Worm (Caenorhabditis elegans): ENCODE measurements around the gene gars-1.
A peak's percentile ranks its signal among the peaks of the same experiment; 100 is the strongest.

gars-1 gene

DNA sequence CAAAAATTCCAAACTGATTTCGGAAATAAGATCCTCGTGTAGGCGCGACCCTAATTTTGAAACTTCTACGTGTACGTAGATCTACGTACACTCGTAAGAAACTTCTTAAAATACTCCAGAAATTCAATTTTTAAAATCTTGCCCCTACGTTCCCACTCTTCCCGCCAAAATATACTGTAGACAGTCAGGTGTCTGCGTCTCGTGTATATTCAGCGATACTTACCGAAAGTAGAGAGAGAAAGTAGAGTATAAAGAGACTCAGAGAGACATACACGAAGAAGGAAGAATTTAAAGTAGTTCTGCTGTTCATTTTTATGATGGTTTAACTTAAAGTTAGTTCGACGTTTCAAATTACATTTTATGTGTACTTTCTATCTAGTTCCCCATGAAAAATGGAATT lies 29.8 kb upstream of the gars-1 start:
- TF ChIP-seq grh-1 (GFP tag; IDR thresholded peaks at IDR 0.05): no peak
- no peak for TF ChIP-seq tbx-2 (tag; optimal IDR thresholded peaks at IDR 0.05)
- TF ChIP-seq jun-1 (tag; optimal IDR thresholded peaks at IDR 0.05): no peak
- no peak for TF ChIP-seq fkh-8 (tag; optimal IDR thresholded peaks at IDR 0.05)
- TF ChIP-seq xbp-1 (tag; optimal IDR thresholded peaks at IDR 0.05): no peak
- TF ChIP-seq pag-3 (tag; optimal IDR thresholded peaks at IDR 0.05; ENCODE audit: borderline replicate concordance, insufficient read depth): no peak
- TF ChIP-seq zip-4 (GFP tag; optimal IDR thresholded peaks at IDR 0.05): no peak
- no peak for TF ChIP-seq snu-23 (GFP tag; optimal IDR thresholded peaks at IDR 0.05)
- TF ChIP-seq sox-4 (tag; optimal IDR thresholded peaks at IDR 0.05): no peak
- TF ChIP-seq ceh-82 (tag; optimal IDR thresholded peaks at IDR 0.05): no peak
- no peak for TF ChIP-seq pqm-1 (tag; optimal IDR thresholded peaks at IDR 0.05)
- no peak for TF ChIP-seq swsn-7 (tag; optimal IDR thresholded peaks at IDR 0.05)
- TF ChIP-seq C34B4.2 (tag; optimal IDR thresholded peaks at IDR 0.05): no peak
- TF ChIP-seq fos-1 (tag; optimal IDR thresholded peaks at IDR 0.05): no peak
- no peak for TF ChIP-seq ceh-88 (GFP tag; IDR thresholded peaks at IDR 0.05)
- TF ChIP-seq lin-39 (tag; optimal IDR thresholded peaks at IDR 0.05): no peak
- TF ChIP-seq lin-35 (GFP tag; optimal IDR thresholded peaks at IDR 0.05): peak in 1 of 2 experiments; percentile 53
- TF ChIP-seq dpl-1 (GFP tag; optimal IDR thresholded peaks at IDR 0.05): peak; percentile 26 to 46 (median 27)
- no peak for TF ChIP-seq ceh-90 (tag; optimal IDR thresholded peaks at IDR 0.05)
- TF ChIP-seq nhr-47 (tag; optimal IDR thresholded peaks at IDR 0.05): no peak
- no peak for TF ChIP-seq nhr-11 (tag; optimal IDR thresholded peaks at IDR 0.05)
- TF ChIP-seq lsy-2 (tag; optimal IDR thresholded peaks at IDR 0.05): peak in 1 of 2 experiments; percentile 54
- TF ChIP-seq ztf-11 (tag; optimal IDR thresholded peaks at IDR 0.05): no peak
- TF ChIP-seq elt-3 (tag; optimal IDR thresholded peaks at IDR 0.05): no peak
- no peak for TF ChIP-seq isw-1 (GFP tag; IDR thresholded peaks at IDR 0.05)
- TF ChIP-seq blmp-1 (tag; optimal IDR thresholded peaks at IDR 0.05): peak; percentile 53
- no peak for TF ChIP-seq irx-1 (tag; optimal IDR thresholded peaks at IDR 0.05)
- TF ChIP-seq sptf-1 (tag; optimal IDR thresholded peaks at IDR 0.05): no peak
- TF ChIP-seq nhr-19 (GFP tag; conservative IDR thresholded peaks at IDR 0.05): no peak
- no peak for TF ChIP-seq hlh-17 (GFP tag; optimal IDR thresholded peaks at IDR 0.05; ENCODE audit: borderline replicate concordance)
- no peak for TF ChIP-seq fkh-10 (GFP tag; optimal IDR thresholded peaks at IDR 0.05)
- TF ChIP-seq nhr-76 (tag; optimal IDR thresholded peaks at IDR 0.05): no peak
- TF ChIP-seq nhr-84 (tag; optimal IDR thresholded peaks at IDR 0.05): no peak
- no peak for TF ChIP-seq hlh-4 (tag; optimal IDR thresholded peaks at IDR 0.05)
- no peak for TF ChIP-seq alr-1 (tag; optimal IDR thresholded peaks at IDR 0.05; ENCODE audit: borderline replicate concordance)
- TF ChIP-seq nhr-71 (tag; optimal IDR thresholded peaks at IDR 0.05): no peak
- TF ChIP-seq nhr-28 (tag; optimal IDR thresholded peaks at IDR 0.05): no peak
- TF ChIP-seq mab-9 (GFP tag; IDR thresholded peaks at IDR 0.05): no peak
- peak; percentile 12 to 16 for TF ChIP-seq efl-1 (optimal IDR thresholded peaks at IDR 0.05)
- peak in 1 of 2 experiments; percentile 7 for TF ChIP-seq efl-1 (GFP tag; optimal IDR thresholded peaks at IDR 0.05 in 1 of 2)
- no peak for TF ChIP-seq unc-62 (GFP tag; optimal IDR thresholded peaks at IDR 0.05)

DNA sequence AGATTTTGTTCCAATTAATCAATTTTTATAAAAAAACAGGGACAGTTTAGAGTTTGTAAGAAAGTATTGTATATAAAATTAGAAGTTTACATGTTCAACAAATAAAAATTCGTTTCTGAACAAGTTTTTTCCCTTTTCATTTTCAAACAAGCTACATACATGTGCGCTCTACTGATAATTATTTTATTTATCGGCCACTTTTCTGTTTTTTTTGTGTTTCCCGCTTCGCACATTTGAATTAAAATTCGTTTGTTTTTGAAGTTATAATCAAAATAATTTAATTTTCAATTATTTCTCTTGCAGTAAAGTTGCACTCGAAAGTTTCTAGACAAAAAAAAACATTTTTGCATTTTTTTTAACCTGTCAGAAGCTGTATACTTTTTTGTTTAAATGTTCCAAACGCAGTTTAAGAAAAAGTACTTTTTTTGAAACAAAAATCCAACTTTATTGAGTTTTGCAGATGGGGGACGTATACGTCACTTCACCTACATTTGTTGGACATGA lies 27.3 kb upstream of the gars-1 start, which contains the start of gene hira-1:
Gene hira-1 (plus strand): TSS at position 454 of the 504 bp plus-strand sequence.
- no peak for TF ChIP-seq hpl-2 (GFP tag; optimal IDR thresholded peaks at IDR 0.05)
- no peak for TF ChIP-seq nhr-237 (tag; optimal IDR thresholded peaks at IDR 0.05)
- peak; percentile 62 for TF ChIP-seq lin-15B (tag; optimal IDR thresholded peaks at IDR 0.05)
- peak; percentile 43 for TF ChIP-seq blmp-1 (tag; optimal IDR thresholded peaks at IDR 0.05)
- TF ChIP-seq vab-15 (tag; optimal IDR thresholded peaks at IDR 0.05): peak; percentile 12
- no peak for TF ChIP-seq nhr-28 (tag; optimal IDR thresholded peaks at IDR 0.05)
- TF ChIP-seq lin-14 (GFP tag; optimal IDR thresholded peaks at IDR 0.05): peak; percentile 21
- TF ChIP-seq isw-1 (GFP tag; IDR thresholded peaks at IDR 0.05): no peak
- peak; percentile 16 for TF ChIP-seq snu-23 (GFP tag; optimal IDR thresholded peaks at IDR 0.05)
- peak; percentile 31 to 71 for TF ChIP-seq lsy-2 (tag; optimal IDR thresholded peaks at IDR 0.05)
- no peak for TF ChIP-seq ceh-8 (GFP tag; optimal IDR thresholded peaks at IDR 0.05)
- no peak for TF ChIP-seq unc-30 (tag; optimal IDR thresholded peaks at IDR 0.05)
- peak; percentile 62 to 82 (median 63) for TF ChIP-seq dpl-1 (GFP tag; optimal IDR thresholded peaks at IDR 0.05)
- peak; percentile 70 to 77 for TF ChIP-seq efl-1 (optimal IDR thresholded peaks at IDR 0.05)
- TF ChIP-seq efl-1 (GFP tag; optimal IDR thresholded peaks at IDR 0.05 in 1 of 2): peak; percentile 77 to 97
- TF ChIP-seq tlp-1 (tag; optimal IDR thresholded peaks at IDR 0.05): no peak
- peak; percentile 49 for TF ChIP-seq C16A3.4 (tag; optimal IDR thresholded peaks at IDR 0.05)
- TF ChIP-seq lin-35 (GFP tag; optimal IDR thresholded peaks at IDR 0.05): peak; percentile 76 to 82
